Fruit fly (Drosophila melanogaster) whole organism, embryonic: Measurements from ENCODE around the gene CG6330.
A peak's percentile ranks its signal among the peaks of the same experiment; 100 is the strongest.

Source experiments
- Adf1 ChIP-seq: fragments of 200-800 bp; sonication (Bioruptor generic); IDR thresholded peaks from 2 replicates; pipeline ENCODE4 v1.3.6; 2022; ENCODE audit warnings: missing biosample characterization, missing genetic modification characterization
- CG10147 ChIP-seq: fragments of 200-800 bp; sonication (Bioruptor generic); optimal IDR thresholded peaks from 2 replicates; lab custom pipeline; 2019; ENCODE audit warnings: missing biosample characterization, mild to moderate bottlenecking, missing genetic modification characterization, moderate library complexity
- CG1602 ChIP-seq: fragments of 200-800 bp; sonication (Bioruptor generic); optimal IDR thresholded peaks from 3 replicates; lab custom pipeline; 2016; ENCODE audit warnings: missing biosample characterization, missing genetic modification characterization
- CG1603 ChIP-seq: fragments of 200-800 bp; sonication (Bioruptor generic); optimal IDR thresholded peaks from 2 replicates; lab custom pipeline; 2019; ENCODE audit warnings: missing biosample characterization, mild to moderate bottlenecking, missing genetic modification characterization, moderate library complexity
- CG17385 ChIP-seq: fragments of 200-800 bp; sonication (Bioruptor generic); optimal IDR thresholded peaks from 3 replicates; lab custom pipeline; 2018; ENCODE audit warnings: missing biosample characterization, mild to moderate bottlenecking, missing genetic modification characterization
- CG2120 ChIP-seq: fragments of 200-800 bp; sonication (Bioruptor generic); optimal IDR thresholded peaks from 3 replicates; lab custom pipeline; 2016; ENCODE audit warnings: missing biosample characterization, missing genetic modification characterization
- CG2129 ChIP-seq: fragments of 200-800 bp; sonication (Bioruptor generic); IDR thresholded peaks from 2 replicates; pipeline ENCODE4 v1.3.6; 2022; ENCODE audit warnings: missing biosample characterization, missing genetic modification characterization; ENCODE audit not compliant: partially characterized antibody
- CG3065 ChIP-seq: fragments of 200-800 bp; sonication (Bioruptor generic); optimal IDR thresholded peaks from 2 replicates; lab custom pipeline; 2016; ENCODE audit warnings: missing biosample characterization, missing genetic modification characterization
- CG3407 ChIP-seq: fragments of 200-800 bp; sonication (Bioruptor generic); optimal IDR thresholded peaks from 2 replicates; lab custom pipeline; 2018; ENCODE audit warnings: missing biosample characterization, mild to moderate bottlenecking, missing genetic modification characterization
- CG5245 ChIP-seq: fragments of 200-800 bp; sonication (Bioruptor generic); optimal IDR thresholded peaks from 3 replicates; lab custom pipeline; 2016; ENCODE audit warnings: missing biosample characterization, missing genetic modification characterization
- CG6683 ChIP-seq: fragments of 200-800 bp; sonication (Bioruptor generic); optimal IDR thresholded peaks from 2 replicates; lab custom pipeline; 2017; ENCODE audit warnings: missing biosample characterization, mild to moderate bottlenecking, missing genetic modification characterization, missing genetic modification reagents
- CG6765 ChIP-seq: fragments of 200-800 bp; sonication (Bioruptor generic); optimal IDR thresholded peaks from 3 replicates; lab custom pipeline; 2017; ENCODE audit warnings: missing biosample characterization, mild to moderate bottlenecking, missing genetic modification characterization
- CG7372 ChIP-seq: fragments of 200-800 bp; sonication (Bioruptor generic); IDR thresholded peaks from 2 replicates; pipeline ENCODE4 v1.3.6; 2022; ENCODE audit warnings: missing biosample characterization, missing genetic modification characterization
- CG9932 ChIP-seq: fragments of 200-800 bp; sonication (Bioruptor generic); IDR thresholded peaks from 2 replicates; pipeline ENCODE4 v1.3.6; 2022; ENCODE audit warnings: missing biosample characterization, missing genetic modification characterization
- CHES-1-like ChIP-seq: fragments of 200-800 bp; sonication (Bioruptor generic); optimal IDR thresholded peaks from 2 replicates; lab custom pipeline; 2016; ENCODE audit warnings: missing biosample characterization, missing genetic modification characterization
- CrebB ChIP-seq: fragments of 200-800 bp; sonication (Bioruptor generic); optimal IDR thresholded peaks from 3 replicates; lab custom pipeline; 2018; ENCODE audit warnings: missing biosample characterization, mild to moderate bottlenecking, missing genetic modification characterization
- Deaf1 ChIP-seq: fragments of 200-800 bp; optimal IDR thresholded peaks from 3 replicates; lab custom pipeline; 2019; ENCODE audit warnings: missing biosample characterization, mild to moderate bottlenecking, missing genetic modification characterization, moderate library complexity
- Dek ChIP-seq: fragments of 200-800 bp; sonication (Bioruptor generic); optimal IDR thresholded peaks from 3 replicates; lab custom pipeline; 2019; ENCODE audit warnings: missing biosample characterization, mild to moderate bottlenecking, missing genetic modification characterization, moderate library complexity
- Dfd ChIP-seq, 2 experiments: fragments of >200 bp; optimal IDR thresholded peaks; 2 replicates each; lab custom pipeline; 2017; ENCODE audit warnings: missing biosample characterization in 2 of 2, missing genetic modification characterization in 2 of 2
- Doc2 ChIP-seq: fragments of 200-800 bp; sonication (Bioruptor generic); IDR thresholded peaks from 2 replicates; pipeline ENCODE4 v1.3.6; 2022; ENCODE audit warnings: missing biosample characterization, missing genetic modification characterization
- H2.0 ChIP-seq: fragments of 200-800 bp; sonication (Bioruptor generic); IDR thresholded peaks from 2 replicates; pipeline ENCODE4 v1.3.6; 2022; ENCODE audit warnings: missing biosample characterization, missing genetic modification characterization
- HHEX ChIP-seq: fragments of 200-800 bp; sonication (Bioruptor generic); optimal IDR thresholded peaks from 3 replicates; lab custom pipeline; 2017; ENCODE audit warnings: missing biosample characterization, mild to moderate bottlenecking, missing genetic modification characterization, missing genetic modification reagents
- HLHmδ ChIP-seq: fragments of 200-800 bp; sonication (Bioruptor generic); optimal IDR thresholded peaks from 2 replicates; lab custom pipeline; 2018; ENCODE audit warnings: missing biosample characterization, mild to moderate bottlenecking, missing genetic modification characterization, moderate library complexity
- Hand ChIP-seq: fragments of 200-800 bp; sonication (Bioruptor generic); optimal IDR thresholded peaks from 2 replicates; lab custom pipeline; 2017; ENCODE audit warnings: mild to moderate bottlenecking, missing biosample characterization, missing genetic modification reagents, missing genetic modification characterization
- Hey ChIP-seq: fragments of 200-800 bp; sonication (Bioruptor generic); optimal IDR thresholded peaks from 3 replicates; lab custom pipeline; 2018; ENCODE audit warnings: missing biosample characterization, mild to moderate bottlenecking, missing genetic modification characterization
- HmgD ChIP-seq: fragments of 200-800 bp; sonication (Bioruptor generic); optimal IDR thresholded peaks from 3 replicates; lab custom pipeline; 2016; ENCODE audit warnings: missing biosample characterization, missing genetic modification characterization
- Myb ChIP-seq: fragments of 200-800 bp; sonication (Bioruptor generic); optimal IDR thresholded peaks from 2 replicates; lab custom pipeline; 2016; ENCODE audit warnings: missing biosample characterization, missing genetic modification characterization
- Opbp ChIP-seq: fragments of 200-800 bp; sonication (Bioruptor generic); IDR thresholded peaks from 3 replicates; pipeline ENCODE4 v1.3.6; 2022; ENCODE audit warnings: missing biosample characterization, missing genetic modification characterization; ENCODE audit not compliant: partially characterized antibody
- Optix ChIP-seq: fragments of 200-800 bp; sonication (Bioruptor generic); IDR thresholded peaks from 3 replicates; pipeline ENCODE4 v1.3.6; 2022; ENCODE audit warnings: missing biosample characterization, missing genetic modification characterization
- Sry-β ChIP-seq: fragments of 200-800 bp; sonication (Bioruptor generic); optimal IDR thresholded peaks from 2 replicates; lab custom pipeline; 2018; ENCODE audit warnings: missing biosample characterization, mild to moderate bottlenecking, missing genetic modification characterization, moderate library complexity
- Vsx1 ChIP-seq: fragments of 200-800 bp; sonication (Bioruptor generic); optimal IDR thresholded peaks from 2 replicates; lab custom pipeline; 2017; ENCODE audit warnings: missing biosample characterization, mild to moderate bottlenecking, missing genetic modification characterization, missing genetic modification reagents
- amos ChIP-seq: fragments of 200-800 bp; sonication (Bioruptor generic); IDR thresholded peaks from 2 replicates; pipeline ENCODE4 v1.3.6; 2022; ENCODE audit warnings: missing biosample characterization, missing genetic modification characterization; ENCODE audit not compliant: partially characterized antibody
- ase ChIP-seq: fragments of 200-800 bp; sonication (Bioruptor generic); IDR thresholded peaks from 3 replicates; pipeline ENCODE4 v1.3.6; 2022; ENCODE audit warnings: missing biosample characterization, missing genetic modification characterization
- az2 ChIP-seq: fragments of 200-800 bp; sonication (Bioruptor generic); optimal IDR thresholded peaks from 3 replicates; lab custom pipeline; 2016; ENCODE audit warnings: missing biosample characterization, missing genetic modification characterization
- chif ChIP-seq, 2 experiments: fragments of 200-800 bp; sonication (Bioruptor generic); optimal IDR thresholded peaks; 3 replicates each; lab custom pipeline; 2016; ENCODE audit warnings: missing biosample characterization in 2 of 2, missing genetic modification characterization in 2 of 2
- cwo ChIP-seq: fragments of 200-800 bp; sonication (Bioruptor generic); optimal IDR thresholded peaks from 3 replicates; lab custom pipeline; 2017; ENCODE audit warnings: missing biosample characterization, missing genetic modification characterization, mild to moderate bottlenecking, moderate library complexity, missing genetic modification reagents
- dmrt11E ChIP-seq: fragments of 200-800 bp; sonication (Bioruptor generic); optimal IDR thresholded peaks from 3 replicates; lab custom pipeline; 2018; ENCODE audit warnings: missing biosample characterization, mild to moderate bottlenecking, missing genetic modification characterization, moderate library complexity
- exex ChIP-seq: fragments of 200-800 bp; sonication (Bioruptor generic); optimal IDR thresholded peaks from 4 replicates; lab custom pipeline; 2018; ENCODE audit warnings: missing biosample characterization, mild to moderate bottlenecking, missing genetic modification characterization, moderate library complexity
- grau ChIP-seq: fragments of 200-800 bp; optimal IDR thresholded peaks from 3 replicates; lab custom pipeline; 2019; ENCODE audit warnings: missing biosample characterization, mild to moderate bottlenecking, missing genetic modification characterization, moderate library complexity
- grn ChIP-seq: fragments of 200-800 bp; sonication (Bioruptor generic); optimal IDR thresholded peaks from 3 replicates; lab custom pipeline; 2017; ENCODE audit warnings: missing biosample characterization, missing genetic modification characterization
- so ChIP-seq: fragments of 200-800 bp; sonication (Bioruptor generic); IDR thresholded peaks from 3 replicates; pipeline ENCODE4 v1.3.6; 2022; ENCODE audit warnings: missing biosample characterization, missing genetic modification characterization
- tio ChIP-seq: fragments of 200-800 bp; sonication (Bioruptor generic); optimal IDR thresholded peaks from 2 replicates; lab custom pipeline; 2017; ENCODE audit warnings: missing biosample characterization, missing genetic modification characterization, inconsistent platforms
- wek ChIP-seq: fragments of 200-800 bp; sonication (Bioruptor generic); optimal IDR thresholded peaks from 3 replicates; lab custom pipeline; 2018; ENCODE audit warnings: missing biosample characterization, mild to moderate bottlenecking, missing genetic modification characterization, moderate library complexity
- zen2 ChIP-seq: fragments of 200-800 bp; sonication (Bioruptor generic); IDR thresholded peaks from 3 replicates; pipeline ENCODE4 v1.3.6; 2022; ENCODE audit warnings: missing biosample characterization, missing genetic modification characterization; ENCODE audit not compliant: partially characterized antibody

Gene CG6330

dm6 chr3R:26958314-26958979 is at the start of gene CG6330 (continued):
- no peak for TF ChIP-seq CG3407
- peak; percentile 40; the same call in 1 of the 3 replicates for TF ChIP-seq zen2
- TF ChIP-seq Doc2 (GFP tag; lab: Robert Waterston, UW), result no peak
- TF ChIP-seq Hey (tag; lab: Kevin White, UChicago), result no peak
- no peak for TF ChIP-seq Myb (GFP tag; lab: Kevin White, UChicago)
- TF ChIP-seq CG1603, result no peak
- TF ChIP-seq Hand (GFP tag; lab: Kevin White, UChicago), result peak; percentile 6
- TF ChIP-seq az2, result no peak
- TF ChIP-seq so, result 0 out of 3 replicates have a peak, but pooled peaks have one; percentile 27
- peak; percentile 87 for TF ChIP-seq CG7372 (GFP tag; lab: Robert Waterston, UW)
- TF ChIP-seq CG17385 (GFP tag; lab: Kevin White, UChicago), result peak; percentile 26

- TF ChIP-seq CG9932 (no peak), CG6765 (GFP tag; lab: Kevin White, UChicago) (no peak), CG5245 (GFP tag; lab: Kevin White, UChicago) (no peak), CG2129 (no peak), Adf1 (no peak), CG10147 (GFP tag; lab: Kevin White, UChicago) (no peak), grn (GFP tag; lab: Kevin White, UChicago) (peak; percentile 24), cwo (GFP tag; lab: Kevin White, UChicago) (peak; percentile 69), dmrt11E (no peak), H2.0 (GFP tag; lab: Robert Waterston, UW) (no peak), tio (GFP tag; lab: Kevin White, UChicago) (no peak), ase (GFP tag; lab: Robert Waterston, UW) (no peak), HHEX (GFP tag; lab: Kevin White, UChicago) (no peak), Myb (GFP tag; lab: Kevin White, UChicago) (no peak), Dfd (GFP tag; optimal IDR thresholded peaks at IDR 0.05; lab: Kevin White, UChicago) (no peak), CG3065 (GFP tag; lab: Kevin White, UChicago) (no peak), Opbp (GFP tag; lab: Robert Waterston, UW) (no peak), amos (GFP tag; lab: Robert Waterston, UW) (no peak), Sry-β (GFP tag; lab: Kevin White, UChicago) (no peak), Dek (tag; lab: Kevin White, UChicago) (no peak), CG6683 (GFP tag; lab: Kevin White, UChicago) (no peak), CrebB (no peak), HLHmδ (GFP tag; lab: Kevin White, UChicago) (no peak), CG1602 (GFP tag; lab: Kevin White, UChicago) (no peak), Vsx1 (GFP tag; lab: Kevin White, UChicago) (no peak), Hey (tag; lab: Kevin White, UChicago) (peak; percentile 74), CG2120 (no peak), Deaf1 (tag; lab: Kevin White, UChicago) (no peak), Optix (no peak), exex (tag; lab: Kevin White, UChicago) (peak; percentile 47), CHES-1-like (GFP tag; lab: Kevin White, UChicago) (no peak), HmgD (GFP tag; lab: Kevin White, UChicago) (no peak), grau (tag; lab: Kevin White, UChicago) (no peak), chif (GFP tag; optimal IDR thresholded peaks at IDR 0.05; lab: Kevin White, UChicago) (no peak), wek (GFP tag; lab: Kevin White, UChicago) (no peak)
Observed at dm6 chr3R:27007022-27007421, 48.7 kb upstream of the CG6330 start, which contains the start of gene CG6295. Gene CG6295 (minus strand): TSS chr3R:27007055.
